Worm (Caenorhabditis elegans) whole organism, late embryonic: ENCODE results near the gene tbc-14.

Experiments used
- C08G9.2 ChIP-seq: sonication (generic microtip); optimal IDR thresholded peaks from 2 replicates; lab custom pipeline; 2016; ENCODE audit warnings: mild to moderate bottlenecking, missing genetic modification characterization, moderate library complexity, missing compliant biosample characterization
- K09A11.1 ChIP-seq: sonication (generic microtip); optimal IDR thresholded peaks from 2 replicates; lab custom pipeline; 2017; ENCODE audit warnings: antibody characterized with exemption, mild to moderate bottlenecking, missing genetic modification characterization, missing compliant biosample characterization; ENCODE audit not compliant: insufficient read depth
- ceh-22 ChIP-seq: sonication (generic microtip); optimal IDR thresholded peaks from 2 replicates; lab custom pipeline; 2017; ENCODE audit warnings: missing biosample characterization, missing genetic modification characterization
- ceh-9 ChIP-seq: sonication (generic microtip); optimal IDR thresholded peaks from 2 replicates; lab custom pipeline; 2016; ENCODE audit warnings: mild to moderate bottlenecking, missing genetic modification characterization, inconsistent platforms, missing compliant biosample characterization
- dve-1 ChIP-seq: sonication (generic microtip); optimal IDR thresholded peaks from 2 replicates; lab custom pipeline; 2017; ENCODE audit warnings: antibody characterized with exemption, mild to moderate bottlenecking, missing genetic modification characterization, missing compliant biosample characterization
- lim-6 ChIP-seq: sonication (generic microtip); optimal IDR thresholded peaks from 2 replicates; lab custom pipeline; 2016; ENCODE audit warnings: missing genetic modification characterization, missing compliant biosample characterization
- madf-2 ChIP-seq: sonication (generic microtip); optimal IDR thresholded peaks from 2 replicates; lab custom pipeline; 2017; ENCODE audit warnings: missing genetic modification characterization, missing compliant biosample characterization
- nhr-11 ChIP-seq: fragments of 150-350 bp; optimal IDR thresholded peaks from 2 replicates; lab custom pipeline; 2014; ENCODE audit warnings: missing biosample characterization, missing genetic modification characterization
- pha-2 ChIP-seq: sonication (generic microtip); optimal IDR thresholded peaks from 2 replicates; lab custom pipeline; 2017; ENCODE audit warnings: mild to moderate bottlenecking, missing genetic modification characterization, missing compliant biosample characterization
- pha-4 ChIP-seq: fragments of 150-350 bp; optimal IDR thresholded peaks from 2 replicates; lab custom pipeline; 2018; ENCODE audit warnings: missing biosample characterization, missing genetic modification reagents, missing genetic modification characterization
- pqm-1 ChIP-seq: sonication (generic microtip); optimal IDR thresholded peaks from 2 replicates; lab custom pipeline; 2016; ENCODE audit warnings: missing genetic modification characterization, missing compliant biosample characterization
- pros-1 ChIP-seq: fragments of 150-350 bp; optimal IDR thresholded peaks from 2 replicates; lab custom pipeline; 2014; ENCODE audit warnings: missing biosample characterization, missing genetic modification reagents, missing genetic modification characterization

DNA sequence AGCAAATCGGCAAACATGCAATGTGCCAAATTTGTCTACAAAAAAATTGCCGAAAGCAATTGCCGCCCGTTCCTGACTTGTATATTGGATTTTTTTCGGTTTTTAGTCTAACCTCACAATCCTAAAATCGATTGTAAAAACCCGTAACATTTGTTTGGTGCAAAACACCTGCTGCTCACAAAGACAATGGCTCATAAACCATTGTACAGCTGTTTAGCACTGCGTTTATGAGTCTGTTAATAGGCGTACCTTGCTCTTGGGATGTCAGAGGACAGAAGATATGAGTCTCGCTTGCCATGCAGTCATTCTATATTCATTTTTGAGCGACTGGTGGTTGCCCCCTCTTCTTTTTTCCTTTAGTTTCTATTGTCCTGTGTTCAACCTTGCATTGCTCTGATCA is 24.7 kb upstream of the tbc-14 start, which contains the start of gene E01G4.5:
- TF ChIP-seq pha-4 (no peak), madf-2 (tag; lab: Kevin White, UChicago) (no peak), pros-1 (tag; lab: Kevin White, UChicago) (no peak), C08G9.2 (tag; lab: Kevin White, UChicago) (no peak), ceh-9 (tag; lab: Kevin White, UChicago) (no peak), pqm-1 (tag; lab: Kevin White, UChicago) (no peak), pha-2 (tag; lab: Kevin White, UChicago) (no peak), lim-6 (tag; lab: Kevin White, UChicago) (no peak), dve-1 (tag; lab: Kevin White, UChicago) (no peak), K09A11.1 (no peak), ceh-22 (tag; lab: Kevin White, UChicago) (no peak), nhr-11 (tag; lab: Kevin White, UChicago) (no peak)
